Fruit fly (Drosophila melanogaster) whole organism, embryonic: ENCODE measurements around the gene CG9799.

Source experiments
- Aef1 ChIP-seq: fragments of 200-800 bp; sonication (Bioruptor generic); IDR thresholded peaks from 3 replicates; pipeline ENCODE4 v1.3.6; 2022; ENCODE audit warnings: missing biosample characterization, missing genetic modification characterization
- Awh ChIP-seq: fragments of 200-800 bp; sonication (Bioruptor generic); IDR thresholded peaks from 2 replicates; pipeline ENCODE4, ENCODE4 v1.3.6; 2022; ENCODE audit warnings: missing biosample characterization, missing genetic modification characterization
- CG1233 ChIP-seq: fragments of 200-800 bp; sonication (Bioruptor generic); optimal IDR thresholded peaks from 4 replicates; lab custom pipeline; 2018; ENCODE audit warnings: missing biosample characterization, mild to moderate bottlenecking, missing genetic modification characterization
- CG12744 ChIP-seq: fragments of 200-800 bp; sonication (Bioruptor generic); optimal IDR thresholded peaks from 2 replicates; lab custom pipeline; 2016; ENCODE audit warnings: missing biosample characterization, missing genetic modification characterization
- CG13123 ChIP-seq: fragments of 200-800 bp; sonication (Bioruptor generic); optimal IDR thresholded peaks from 2 replicates; lab custom pipeline; 2016; ENCODE audit warnings: missing biosample characterization, missing genetic modification characterization
- CG16815 ChIP-seq: fragments of 200-800 bp; sonication (Bioruptor generic); optimal IDR thresholded peaks from 3 replicates; lab custom pipeline; 2017; ENCODE audit warnings: missing biosample characterization, mild to moderate bottlenecking, missing genetic modification characterization
- CG17361 ChIP-seq: fragments of 200-800 bp; sonication (Bioruptor generic); IDR thresholded peaks from 3 replicates; pipeline ENCODE4 v1.3.6; 2022; ENCODE audit warnings: missing biosample characterization, missing genetic modification characterization
- CG2678 ChIP-seq: fragments of 200-800 bp; sonication (Bioruptor generic); optimal IDR thresholded peaks from 3 replicates; lab custom pipeline; 2019; ENCODE audit warnings: missing biosample characterization, mild to moderate bottlenecking, missing genetic modification characterization, moderate library complexity
- CG4404 ChIP-seq: fragments of 200-800 bp; sonication (Bioruptor generic); IDR thresholded peaks from 2 replicates; pipeline ENCODE4 v1.3.6; 2022; ENCODE audit warnings: missing biosample characterization, missing genetic modification characterization
- CG4617 ChIP-seq: fragments of 200-800 bp; sonication (Bioruptor generic); optimal IDR thresholded peaks from 3 replicates; lab custom pipeline; 2016; ENCODE audit warnings: missing biosample characterization, missing genetic modification characterization, borderline replicate concordance
- CG5953 ChIP-seq: fragments of 200-800 bp; sonication (Bioruptor generic); IDR thresholded peaks from 2 replicates; pipeline ENCODE4 v1.3.6; 2022; ENCODE audit warnings: missing biosample characterization, missing genetic modification characterization
- CG6254 ChIP-seq: fragments of 200-800 bp; sonication (Bioruptor generic); optimal IDR thresholded peaks from 3 replicates; lab custom pipeline; 2017; ENCODE audit warnings: mild to moderate bottlenecking, missing biosample characterization, missing genetic modification reagents, missing genetic modification characterization
- CG7839 ChIP-seq: fragments of 200-800 bp; sonication (Bioruptor generic); optimal IDR thresholded peaks from 3 replicates; lab custom pipeline; 2018; ENCODE audit warnings: missing biosample characterization, mild to moderate bottlenecking, missing genetic modification characterization, moderate library complexity
- CG8944 ChIP-seq: fragments of 200-800 bp; sonication (Bioruptor generic); optimal IDR thresholded peaks from 3 replicates; lab custom pipeline; 2016; ENCODE audit warnings: missing biosample characterization, missing genetic modification characterization
- CoRest ChIP-seq: fragments of 200-800 bp; sonication (Bioruptor generic); optimal IDR thresholded peaks from 3 replicates; lab custom pipeline; 2018; ENCODE audit warnings: missing biosample characterization, mild to moderate bottlenecking, missing genetic modification characterization, moderate library complexity
- D ChIP-seq, 2 experiments: fragments of 200-800 bp in 1 of 2; fragments of >200 bp in 1 of 2; sonication (Bioruptor generic) in 1 of 2; optimal IDR thresholded peaks; 2 replicates in 1 of 2; 3 replicates in 1 of 2; lab custom pipeline; 2017; ENCODE audit warnings: mild to moderate bottlenecking in 1 of 2, missing biosample characterization in 1 of 2, missing genetic modification characterization in 1 of 2, missing genetic modification reagents in 1 of 2
- E2f2 ChIP-seq: fragments of 200-800 bp; sonication (Bioruptor generic); IDR thresholded peaks from 2 replicates; pipeline ENCODE4 v1.3.6; 2022; ENCODE audit warnings: missing biosample characterization, missing genetic modification characterization
- Ets65A ChIP-seq: fragments of 200-800 bp; sonication (Bioruptor generic); peaks from one replicate; lab custom pipeline; 2016; ENCODE audit warnings: missing biosample characterization, missing genetic modification characterization
- H15 ChIP-seq: fragments of 200-800 bp; sonication (Bioruptor generic); IDR thresholded peaks from 3 replicates; pipeline ENCODE4 v1.3.6; 2022; ENCODE audit warnings: missing biosample characterization, missing genetic modification characterization
- Hr3 ChIP-seq: fragments of 200-800 bp; sonication (Bioruptor generic); optimal IDR thresholded peaks from 3 replicates; lab custom pipeline; 2016; ENCODE audit warnings: missing biosample characterization, missing genetic modification characterization
- MBD-R2 ChIP-seq: fragments of 200-800 bp; sonication (Bioruptor generic); IDR thresholded peaks from 2 replicates; pipeline ENCODE4 v1.3.6; 2022; ENCODE audit warnings: missing biosample characterization, missing genetic modification characterization
- Mes4 ChIP-seq: fragments of 200-800 bp; sonication (Bioruptor generic); optimal IDR thresholded peaks from 2 replicates; lab custom pipeline; 2016; ENCODE audit warnings: missing biosample characterization, missing genetic modification characterization
- NfI ChIP-seq: fragments of 200-800 bp; sonication (Bioruptor generic); optimal IDR thresholded peaks from 3 replicates; lab custom pipeline; 2018; ENCODE audit warnings: missing biosample characterization, mild to moderate bottlenecking, missing genetic modification characterization, moderate library complexity
- aop ChIP-seq: fragments of 200-800 bp; sonication (Bioruptor generic); IDR thresholded peaks from 2 replicates; pipeline ENCODE4 v1.3.6; 2022; ENCODE audit warnings: missing biosample characterization, missing genetic modification characterization
- bcd ChIP-seq: fragments of 200-800 bp; sonication (Bioruptor generic); optimal IDR thresholded peaks from 2 replicates; lab custom pipeline; 2017; ENCODE audit warnings: missing biosample characterization, mild to moderate bottlenecking, missing genetic modification characterization
- caup ChIP-seq: fragments of 200-800 bp; sonication (Bioruptor generic); optimal IDR thresholded peaks from 3 replicates; lab custom pipeline; 2017; ENCODE audit warnings: missing biosample characterization, mild to moderate bottlenecking, missing genetic modification characterization, moderate library complexity; ENCODE audit not compliant: severe bottlenecking
- eyg ChIP-seq: fragments of 200-800 bp; sonication (Bioruptor generic); optimal IDR thresholded peaks from 3 replicates; lab custom pipeline; 2016; ENCODE audit warnings: missing biosample characterization, missing genetic modification characterization
- fd96Cb ChIP-seq: fragments of 200-800 bp; sonication (Bioruptor generic); optimal IDR thresholded peaks from 2 replicates; lab custom pipeline; 2018; ENCODE audit warnings: missing biosample characterization, mild to moderate bottlenecking, missing genetic modification characterization, moderate library complexity
- gem ChIP-seq: fragments of 200-800 bp; sonication (Bioruptor generic); optimal IDR thresholded peaks from 2 replicates; lab custom pipeline; 2019; ENCODE audit warnings: missing biosample characterization, mild to moderate bottlenecking, missing genetic modification characterization, moderate library complexity
- grau ChIP-seq: fragments of 200-800 bp; optimal IDR thresholded peaks from 3 replicates; lab custom pipeline; 2019; ENCODE audit warnings: missing biosample characterization, mild to moderate bottlenecking, missing genetic modification characterization, moderate library complexity
- gt ChIP-seq: fragments of 200-800 bp; sonication (Bioruptor generic); IDR thresholded peaks from 2 replicates; pipeline ENCODE4 v1.3.6; 2022; ENCODE audit warnings: missing biosample characterization, missing genetic modification characterization
- jing ChIP-seq: fragments of 200-800 bp; sonication (Bioruptor generic); optimal IDR thresholded peaks from 2 replicates; lab custom pipeline; 2018; ENCODE audit warnings: missing biosample characterization, mild to moderate bottlenecking, missing genetic modification characterization
- kay ChIP-seq: fragments of 200-800 bp; sonication (Bioruptor generic); optimal IDR thresholded peaks from 2 replicates; lab custom pipeline; 2016; ENCODE audit warnings: missing biosample characterization, missing genetic modification characterization
- klu ChIP-seq: fragments of 200-800 bp; sonication (Bioruptor generic); IDR thresholded peaks from 2 replicates; pipeline ENCODE4 v1.3.6; 2022; ENCODE audit warnings: missing biosample characterization, missing genetic modification characterization
- lab ChIP-seq: fragments of 200-800 bp; sonication (Bioruptor generic); optimal IDR thresholded peaks from 3 replicates; lab custom pipeline; 2017; ENCODE audit warnings: missing biosample characterization, missing genetic modification characterization, mild to moderate bottlenecking, moderate library complexity, missing genetic modification reagents
- lmd ChIP-seq: fragments of 200-800 bp; sonication (Bioruptor generic); IDR thresholded peaks from 2 replicates; pipeline ENCODE4 v1.3.6; 2022; ENCODE audit warnings: missing biosample characterization, missing genetic modification characterization
- nau ChIP-seq: fragments of 200-800 bp; sonication (Bioruptor generic); optimal IDR thresholded peaks from 3 replicates; lab custom pipeline; 2017; ENCODE audit warnings: missing biosample characterization, mild to moderate bottlenecking, missing genetic modification characterization, missing genetic modification reagents
- pan ChIP-seq, 4 experiments: fragments of >200 bp in 3 of 4; fragments of 200-800 bp in 1 of 4; sonication (Bioruptor generic) in 1 of 4; optimal IDR thresholded peaks in 3 of 4; IDR thresholded peaks in 1 of 4; 2 replicates each; pipeline versions ENCODE4 v1.3.6 to Lab custom; 2017 to 2022; ENCODE audit warnings: missing biosample characterization in 2 of 4, missing genetic modification characterization in 2 of 4, mixed read lengths in 1 of 4
- prd ChIP-seq, 3 experiments: fragments of >200 bp in 2 of 3; fragments of 200-800 bp in 1 of 3; sonication (Bioruptor generic) in 1 of 3; optimal IDR thresholded peaks in 2 of 3; IDR thresholded peaks in 1 of 3; 2 replicates in 2 of 3; 3 replicates in 1 of 3; pipeline versions ENCODE4 v1.3.6 to Lab custom; 2017 to 2022; ENCODE audit warnings: missing biosample characterization in 1 of 3, missing genetic modification characterization in 1 of 3
- pum ChIP-seq: fragments of 200-800 bp; sonication (Bioruptor generic); optimal IDR thresholded peaks from 2 replicates; lab custom pipeline; 2016; ENCODE audit warnings: missing biosample characterization, missing genetic modification characterization
- salm ChIP-seq: fragments of 200-800 bp; sonication (Bioruptor generic); optimal IDR thresholded peaks from 2 replicates; lab custom pipeline; 2018; ENCODE audit warnings: missing biosample characterization, mild to moderate bottlenecking, missing genetic modification characterization
- so ChIP-seq: fragments of 200-800 bp; sonication (Bioruptor generic); IDR thresholded peaks from 3 replicates; pipeline ENCODE4 v1.3.6; 2022; ENCODE audit warnings: missing biosample characterization, missing genetic modification characterization
- sob ChIP-seq: fragments of 200-800 bp; sonication (Bioruptor generic); IDR thresholded peaks from 2 replicates; pipeline ENCODE4 v1.3.6; 2022; ENCODE audit warnings: missing biosample characterization, missing genetic modification characterization
- stc ChIP-seq: fragments of 200-800 bp; sonication (Bioruptor generic); IDR thresholded peaks from 2 replicates; pipeline ENCODE4 v1.3.6; 2022; ENCODE audit warnings: missing biosample characterization, missing genetic modification characterization
- tgo ChIP-seq: fragments of 200-800 bp; sonication (Bioruptor generic); IDR thresholded peaks from 3 replicates; pipeline ENCODE4 v1.3.6; 2022; ENCODE audit warnings: missing biosample characterization, missing genetic modification characterization
- vnd ChIP-seq: fragments of 200-800 bp; sonication (Bioruptor generic); IDR thresholded peaks from 3 replicates; pipeline ENCODE4 v1.3.6; 2022; ENCODE audit warnings: missing biosample characterization, missing genetic modification characterization; ENCODE audit not compliant: partially characterized antibody
- z ChIP-seq: fragments of 200-800 bp; sonication (Bioruptor generic); IDR thresholded peaks from 3 replicates; pipeline ENCODE4 v1.3.6; 2022; ENCODE audit warnings: missing biosample characterization, missing genetic modification characterization

Gene CG9799

dm6 chr3R:13428341-13429040 lies 40.0 kb upstream of the CG9799 start (continued):
- TF ChIP-seq CG2678 (peak; percentile 77), caup (GFP tag; lab: Kevin White, UChicago) (peak; percentile 6), D (optimal IDR thresholded peaks at IDR 0.05; lab: Kevin White, UChicago) (no peak), D (GFP tag; optimal IDR thresholded peaks at IDR 0.05; lab: Kevin White, UChicago) (peak; percentile 75), CG4404 (peak; percentile 64), CG4617 (GFP tag; lab: Kevin White, UChicago) (peak; percentile 31), CG12744 (GFP tag; lab: Kevin White, UChicago) (peak; percentile 26), z (no peak), Mes4 (GFP tag; lab: Kevin White, UChicago) (peak; percentile 64), tgo (GFP tag; lab: Robert Waterston, UW) (peak; percentile 67), H15 (peak; percentile 63; the same call in 2 of the 3 replicates), bcd (GFP tag; lab: Kevin White, UChicago) (peak; percentile 62), Ets65A (peak; percentile 92), eyg (GFP tag; lab: Kevin White, UChicago) (no peak), salm (tag; lab: Kevin White, UChicago) (peak; percentile 55), CG6254 (peak; percentile 72), kay (no peak), klu (GFP tag; lab: Robert Waterston, UW) (0 out of 2 replicates have a peak, but pooled peaks have one; percentile 12), CG16815 (GFP tag; lab: Kevin White, UChicago) (peak; percentile 55), vnd (no peak), Hr3 (peak; percentile 60), aop (no peak), pum (GFP tag; lab: Kevin White, UChicago) (peak; percentile 52), CG1233 (GFP tag; lab: Kevin White, UChicago) (peak; percentile 61), prd (optimal IDR thresholded peaks at IDR 0.05; lab: Kevin White, UChicago) (no peak), prd (GFP tag; IDR thresholded peaks at IDR 0.05; lab: Robert Waterston, UW) (peak; percentile 80), so (GFP tag; lab: Robert Waterston, UW) (peak; percentile 65; the same call in 1 of the 3 replicates), pan (optimal IDR thresholded peaks at IDR 0.05; lab: Kevin White, UChicago) (no peak), pan (GFP tag; optimal IDR thresholded peaks at IDR 0.05 in 1 of 2, IDR thresholded peaks at IDR 0.05 in 1 of 2) (peak in 1 of 2 experiments; percentile 79), lab (GFP tag; lab: Kevin White, UChicago) (peak; percentile 73), E2f2 (GFP tag; lab: Robert Waterston, UW) (peak; percentile 43; the same call in 1 of the 2 replicates), gem (tag; lab: Kevin White, UChicago) (peak; percentile 83), NfI (GFP tag; lab: Kevin White, UChicago) (peak; percentile 69), lmd (GFP tag; lab: Robert Waterston, UW) (peak; percentile 51), CG5953 (GFP tag; lab: Robert Waterston, UW) (peak; percentile 58; the same call in 1 of the 2 replicates), Awh (GFP tag; lab: Robert Waterston, UW) (0 out of 2 replicates have a peak, but pooled peaks have one; percentile 33), nau (GFP tag; lab: Kevin White, UChicago) (peak; percentile 67), MBD-R2 (GFP tag; lab: Robert Waterston, UW) (peak; percentile 26; the same call in 1 of the 2 replicates), Aef1 (GFP tag; lab: Robert Waterston, UW) (peak; percentile 68), gt (GFP tag; lab: Robert Waterston, UW) (no peak), sob (GFP tag; lab: Robert Waterston, UW) (peak; percentile 42; the same call in 1 of the 2 replicates), CG7839 (tag; lab: Kevin White, UChicago) (peak; percentile 80), CG17361 (GFP tag; lab: Robert Waterston, UW) (peak; percentile 69), stc (GFP tag; lab: Robert Waterston, UW) (peak; percentile 74), CG8944 (peak; percentile 40), fd96Cb (peak; percentile 79), CoRest (tag; lab: Kevin White, UChicago) (peak; percentile 66), jing (GFP tag; lab: Kevin White, UChicago) (peak; percentile 33), CG13123 (GFP tag; lab: Kevin White, UChicago) (peak; percentile 34), grau (peak; percentile 98)
